Fruit fly (Drosophila melanogaster) whole organism, embryonic: ENCODE measurements around the gene CG11374.

Experiments used
- CG12236 ChIP-seq: fragments of 200-800 bp; sonication (Bioruptor generic); optimal IDR thresholded peaks from 2 replicates; lab custom pipeline; 2016; ENCODE audit warnings: missing biosample characterization, missing genetic modification characterization
- CG12744 ChIP-seq: fragments of 200-800 bp; sonication (Bioruptor generic); optimal IDR thresholded peaks from 2 replicates; lab custom pipeline; 2016; ENCODE audit warnings: missing biosample characterization, missing genetic modification characterization
- CG13894 ChIP-seq: fragments of 200-800 bp; sonication (Bioruptor generic); optimal IDR thresholded peaks from 3 replicates; lab custom pipeline; 2018; ENCODE audit warnings: missing biosample characterization, mild to moderate bottlenecking, missing genetic modification characterization, moderate library complexity
- CG15073 ChIP-seq: fragments of 200-800 bp; sonication (Bioruptor generic); optimal IDR thresholded peaks from 2 replicates; lab custom pipeline; 2016; ENCODE audit warnings: missing biosample characterization, missing genetic modification characterization
- CG1529 ChIP-seq: fragments of 200-800 bp; sonication (Bioruptor generic); optimal IDR thresholded peaks from 3 replicates; lab custom pipeline; 2018; ENCODE audit warnings: missing biosample characterization, missing genetic modification characterization
- CG17361 ChIP-seq: fragments of 200-800 bp; sonication (Bioruptor generic); IDR thresholded peaks from 3 replicates; pipeline ENCODE4 v1.3.6; 2022; ENCODE audit warnings: missing biosample characterization, missing genetic modification characterization
- CG32767 ChIP-seq: fragments of 200-800 bp; sonication (Bioruptor generic); IDR thresholded peaks from 2 replicates; pipeline ENCODE4 v1.3.6; 2022; ENCODE audit warnings: missing biosample characterization, missing genetic modification characterization
- CG34376 ChIP-seq: fragments of 200-800 bp; sonication (Bioruptor generic); optimal IDR thresholded peaks from 2 replicates; lab custom pipeline; 2018; ENCODE audit warnings: missing biosample characterization, mild to moderate bottlenecking, missing genetic modification characterization
- CG9932 ChIP-seq: fragments of 200-800 bp; sonication (Bioruptor generic); IDR thresholded peaks from 2 replicates; pipeline ENCODE4 v1.3.6; 2022; ENCODE audit warnings: missing biosample characterization, missing genetic modification characterization
- CHES-1-like ChIP-seq: fragments of 200-800 bp; sonication (Bioruptor generic); optimal IDR thresholded peaks from 2 replicates; lab custom pipeline; 2016; ENCODE audit warnings: missing biosample characterization, missing genetic modification characterization
- CTCF ChIP-seq: fragments of 200-800 bp; sonication (Bioruptor generic); optimal IDR thresholded peaks from 2 replicates; lab custom pipeline; 2017; ENCODE audit warnings: missing biosample characterization, mild to moderate bottlenecking, missing genetic modification characterization, moderate library complexity
- D19B ChIP-seq: fragments of 200-800 bp; sonication (Bioruptor generic); optimal IDR thresholded peaks from 2 replicates; lab custom pipeline; 2017; ENCODE audit warnings: missing biosample characterization, mild to moderate bottlenecking, missing genetic modification characterization
- Ets65A ChIP-seq: fragments of 200-800 bp; sonication (Bioruptor generic); peaks from one replicate; lab custom pipeline; 2016; ENCODE audit warnings: missing biosample characterization, missing genetic modification characterization
- HLHmδ ChIP-seq: fragments of 200-800 bp; sonication (Bioruptor generic); optimal IDR thresholded peaks from 2 replicates; lab custom pipeline; 2018; ENCODE audit warnings: missing biosample characterization, mild to moderate bottlenecking, missing genetic modification characterization, moderate library complexity
- Med ChIP-seq: fragments of 200-800 bp; sonication (Bioruptor generic); peaks from one replicate; lab custom pipeline; 2016; ENCODE audit warnings: missing biosample characterization, missing genetic modification characterization, mild to moderate bottlenecking, inconsistent platforms, moderate library complexity
- Myb ChIP-seq: fragments of 200-800 bp; sonication (Bioruptor generic); optimal IDR thresholded peaks from 2 replicates; lab custom pipeline; 2016; ENCODE audit warnings: missing biosample characterization, missing genetic modification characterization
- NC2β ChIP-seq: fragments of 200-800 bp; sonication (Bioruptor generic); optimal IDR thresholded peaks from 2 replicates; lab custom pipeline; 2016; ENCODE audit warnings: missing biosample characterization, missing genetic modification characterization
- PHDP ChIP-seq: fragments of 200-800 bp; sonication (Bioruptor generic); optimal IDR thresholded peaks from 3 replicates; lab custom pipeline; 2018; ENCODE audit warnings: missing biosample characterization, mild to moderate bottlenecking, missing genetic modification characterization, moderate library complexity
- Pdp1 ChIP-seq, 2 experiments: fragments of 200-800 bp; sonication (Bioruptor generic); optimal IDR thresholded peaks; 3 replicates each; lab custom pipeline; 2016; ENCODE audit warnings: missing biosample characterization in 2 of 2, missing genetic modification characterization in 2 of 2, mild to moderate bottlenecking in 1 of 2, moderate library complexity in 1 of 2
- Rx ChIP-seq: fragments of 200-800 bp; sonication (Bioruptor generic); IDR thresholded peaks from 2 replicates; pipeline ENCODE4 v1.3.6; 2022; ENCODE audit warnings: missing biosample characterization, missing genetic modification characterization
- Sox100B ChIP-seq: fragments of 200-800 bp; sonication (Bioruptor generic); optimal IDR thresholded peaks from 3 replicates; lab custom pipeline; 2018; ENCODE audit warnings: missing biosample characterization, mild to moderate bottlenecking, missing genetic modification characterization
- abd-A ChIP-seq: fragments of 200-800 bp; sonication (Bioruptor generic); optimal IDR thresholded peaks from 3 replicates; lab custom pipeline; 2019; ENCODE audit warnings: missing biosample characterization, mild to moderate bottlenecking, missing genetic modification characterization, moderate library complexity
- bbx ChIP-seq: fragments of 200-800 bp; sonication (Bioruptor generic); IDR thresholded peaks from 2 replicates; pipeline ENCODE4 v1.3.6; 2022; ENCODE audit warnings: missing biosample characterization, missing genetic modification characterization; ENCODE audit not compliant: partially characterized antibody
- chm ChIP-seq: fragments of 200-800 bp; sonication (Bioruptor generic); IDR thresholded peaks from 2 replicates; pipeline ENCODE4 v1.3.6; 2022; ENCODE audit warnings: missing biosample characterization, missing genetic modification characterization
- ci ChIP-seq: fragments of 200-800 bp; sonication (Bioruptor generic); IDR thresholded peaks from 3 replicates; pipeline ENCODE4 v1.3.6; 2022; ENCODE audit warnings: missing biosample characterization, missing genetic modification characterization
- dpn ChIP-seq, 2 experiments: fragments of 200-800 bp; sonication (Bioruptor generic); optimal IDR thresholded peaks; 3 replicates each; lab custom pipeline; 2016; ENCODE audit warnings: missing biosample characterization in 2 of 2, missing genetic modification characterization in 2 of 2
- eve ChIP-seq, 2 experiments: fragments of >200 bp; optimal IDR thresholded peaks; 2 replicates each; lab custom pipeline; 2017; ENCODE audit warnings: missing biosample characterization in 2 of 2, missing genetic modification characterization in 2 of 2
- gsb ChIP-seq: fragments of 200-800 bp; sonication (Bioruptor generic); IDR thresholded peaks from 2 replicates; pipeline ENCODE4 v1.3.6; 2022; ENCODE audit warnings: missing biosample characterization, missing genetic modification characterization
- kni ChIP-seq: fragments of 200-800 bp; sonication (Bioruptor generic); optimal IDR thresholded peaks from 3 replicates; lab custom pipeline; 2017; ENCODE audit warnings: mild to moderate bottlenecking, missing biosample characterization, missing genetic modification reagents, missing genetic modification characterization
- mam ChIP-seq: fragments of 200-800 bp; sonication (Bioruptor generic); optimal IDR thresholded peaks from 3 replicates; lab custom pipeline; 2016; ENCODE audit warnings: missing biosample characterization, missing genetic modification characterization
- nerfin-1 ChIP-seq: fragments of 200-800 bp; sonication (Bioruptor generic); optimal IDR thresholded peaks from 3 replicates; lab custom pipeline; 2019; ENCODE audit warnings: missing biosample characterization, mild to moderate bottlenecking, missing genetic modification characterization, moderate library complexity
- oc ChIP-seq: fragments of 200-800 bp; sonication (Bioruptor generic); optimal IDR thresholded peaks from 2 replicates; lab custom pipeline; 2018; ENCODE audit warnings: missing biosample characterization, mild to moderate bottlenecking, missing genetic modification characterization, moderate library complexity
- ranshi ChIP-seq: fragments of 200-800 bp; sonication (Bioruptor generic); IDR thresholded peaks from 2 replicates; pipeline ENCODE4 v1.3.6; 2022; ENCODE audit warnings: missing biosample characterization, missing genetic modification characterization
- sqz ChIP-seq: fragments of 200-800 bp; sonication (Bioruptor generic); optimal IDR thresholded peaks from 3 replicates; lab custom pipeline; 2018; ENCODE audit warnings: missing biosample characterization, mild to moderate bottlenecking, missing genetic modification characterization
- zen2 ChIP-seq: fragments of 200-800 bp; sonication (Bioruptor generic); IDR thresholded peaks from 3 replicates; pipeline ENCODE4 v1.3.6; 2022; ENCODE audit warnings: missing biosample characterization, missing genetic modification characterization; ENCODE audit not compliant: partially characterized antibody

CG11374 gene

DNA sequence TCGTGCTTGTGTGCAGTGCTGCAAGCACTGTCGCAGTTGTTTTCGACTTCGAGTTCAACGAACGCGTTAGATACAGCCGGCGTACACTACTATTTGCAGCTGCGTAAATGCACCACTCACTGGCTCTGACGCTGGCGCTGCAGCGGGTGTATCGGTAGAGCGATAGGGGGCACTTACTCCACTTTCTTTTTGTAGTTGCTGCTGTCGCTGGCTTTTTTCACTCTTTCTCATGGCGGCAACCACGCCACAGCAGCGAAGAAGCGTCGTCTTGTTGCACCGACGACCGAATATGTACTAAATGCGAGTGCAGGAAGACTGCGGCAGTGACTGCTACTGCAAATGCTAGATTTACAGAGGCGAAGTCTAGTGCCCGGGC is 45.3 kb downstream of the CG11374 start, which contains the start of gene CG4822 (continued):
- TF ChIP-seq Sox100B (GFP tag; lab: Kevin White, UChicago): no peak
- TF ChIP-seq zen2: no peak
- TF ChIP-seq CG15073 (GFP tag; lab: Kevin White, UChicago): no peak
- peak; percentile 32; the same call in 1 of the 2 replicates for TF ChIP-seq chm (GFP tag; lab: Robert Waterston, UW)
- TF ChIP-seq CG32767 (GFP tag; lab: Robert Waterston, UW): no peak
- TF ChIP-seq dpn (GFP tag; optimal IDR thresholded peaks at IDR 0.05; lab: Kevin White, UChicago): no peak
- no peak for TF ChIP-seq CG12236 (GFP tag; lab: Kevin White, UChicago)
- TF ChIP-seq sqz: no peak
- no peak for TF ChIP-seq CHES-1-like (GFP tag; lab: Kevin White, UChicago)
- no peak for TF ChIP-seq abd-A (tag; lab: Kevin White, UChicago)
- TF ChIP-seq Rx: no peak
- no peak for TF ChIP-seq CG12744 (GFP tag; lab: Kevin White, UChicago)
- TF ChIP-seq CG34376: no peak
- peak; percentile 38 for TF ChIP-seq HLHmδ (GFP tag; lab: Kevin White, UChicago)
- peak; percentile 63 for TF ChIP-seq kni (GFP tag; lab: Kevin White, UChicago)

DNA sequence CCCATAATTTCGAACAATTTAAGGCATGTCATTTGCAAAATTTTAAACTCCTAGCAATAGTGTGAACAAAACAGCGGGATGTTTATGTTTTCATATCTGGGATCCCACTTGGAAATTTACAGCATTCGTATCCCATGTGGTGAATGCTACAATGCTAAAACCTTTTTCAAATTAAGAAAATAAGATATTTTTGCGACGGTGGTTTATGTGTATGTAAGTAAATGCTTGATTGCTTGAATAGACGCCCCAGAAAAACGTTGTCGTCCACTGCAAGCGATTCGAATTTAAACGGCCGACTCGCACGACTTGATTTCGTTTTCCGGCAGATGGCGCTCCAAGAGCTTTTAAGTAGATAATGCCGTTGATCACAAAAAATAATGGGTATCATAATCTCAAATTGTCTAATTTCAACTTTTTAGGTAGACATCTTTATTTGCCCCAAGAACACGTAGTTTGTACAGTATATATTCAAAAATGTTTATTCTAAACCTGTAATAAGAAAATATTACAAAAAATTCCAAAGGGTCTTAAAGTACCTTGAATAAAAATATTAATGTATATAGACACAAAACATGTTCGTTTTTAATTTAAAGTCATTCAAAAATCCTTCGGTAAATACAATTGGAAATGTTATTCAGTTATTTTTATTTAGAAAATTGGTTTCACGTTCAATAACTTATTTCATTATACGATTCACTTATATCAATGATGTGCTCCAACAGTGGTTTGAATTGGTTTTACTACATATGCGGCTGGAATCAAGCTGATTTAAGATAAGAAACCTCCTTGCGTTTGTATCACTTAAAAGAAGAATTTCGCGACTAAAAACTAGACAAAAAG is 46.2 kb downstream of the CG11374 start:
- TF ChIP-seq D19B (GFP tag; lab: Kevin White, UChicago) (peak; percentile 95), bbx (GFP tag; lab: Robert Waterston, UW) (peak; percentile 15; the same call in 1 of the 2 replicates), NC2β (GFP tag; lab: Kevin White, UChicago) (no peak), ci (GFP tag; lab: Robert Waterston, UW) (0 out of 3 replicates have a peak, but pooled peaks have one; percentile 6), eve (GFP tag; optimal IDR thresholded peaks at IDR 0.05; lab: Kevin White, UChicago) (peak in 1 of 2 experiments; percentile 55), CTCF (GFP tag; lab: Kevin White, UChicago) (peak; percentile 94), Myb (GFP tag; lab: Kevin White, UChicago) (peak; percentile 96), CG13894 (tag; lab: Kevin White, UChicago) (peak; percentile 26), ranshi (GFP tag; lab: Robert Waterston, UW) (0 out of 2 replicates have a peak, but pooled peaks have one; percentile 9), CG1529 (GFP tag; lab: Kevin White, UChicago) (no peak), Med (GFP tag; lab: Kevin White, UChicago) (peak; percentile 68), PHDP (tag; lab: Kevin White, UChicago) (no peak), Ets65A (GFP tag; lab: Kevin White, UChicago) (peak; percentile 50)

DNA sequence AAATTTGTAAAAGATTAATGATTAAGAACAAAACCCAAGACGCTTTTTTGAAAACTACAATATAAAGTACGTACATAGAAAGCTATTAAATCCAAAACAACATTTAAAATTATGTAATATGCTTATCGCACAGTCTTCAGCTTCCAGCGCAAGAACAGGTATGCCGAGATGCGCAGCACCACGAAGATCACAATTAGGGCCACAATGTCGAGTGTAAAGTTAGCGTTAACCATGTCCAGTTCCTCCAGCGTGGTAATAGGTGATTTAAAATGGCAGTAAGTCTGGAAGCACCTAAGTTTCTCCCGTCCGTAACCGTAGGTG is 46.8 kb downstream of the CG11374 start:
- TF ChIP-seq CG17361 (GFP tag; lab: Robert Waterston, UW) (no peak), Pdp1 (GFP tag; optimal IDR thresholded peaks at IDR 0.05; lab: Kevin White, UChicago) (peak in 1 of 2 experiments; percentile 57), mam (GFP tag; lab: Kevin White, UChicago) (no peak), gsb (GFP tag; lab: Robert Waterston, UW) (no peak), CG9932 (GFP tag; lab: Robert Waterston, UW) (no peak), oc (tag; lab: Kevin White, UChicago) (no peak), bbx (GFP tag; lab: Robert Waterston, UW) (no peak), nerfin-1 (tag; lab: Kevin White, UChicago) (no peak)
